Fruit fly (Drosophila melanogaster) whole organism, adult: ENCODE data around the gene Cdk1.

Experiments
- CG11617 ChIP-seq: fragments of 200-800 bp; sonication (Bioruptor generic); optimal IDR thresholded peaks from 2 replicates; lab custom pipeline; 2017; ENCODE audit warnings: mild to moderate bottlenecking, missing biosample characterization, missing genetic modification reagents, missing genetic modification characterization
- CG12768 ChIP-seq: fragments of 200-800 bp; sonication (Bioruptor generic); optimal IDR thresholded peaks from 2 replicates; lab custom pipeline; 2017; ENCODE audit warnings: missing biosample characterization, missing genetic modification characterization, mild to moderate bottlenecking, moderate library complexity, missing genetic modification reagents
- CG14711 ChIP-seq: fragments of 200-800 bp; sonication (Bioruptor generic); optimal IDR thresholded peaks from 2 replicates; lab custom pipeline; 2018; ENCODE audit warnings: missing biosample characterization, mild to moderate bottlenecking, missing genetic modification characterization, moderate library complexity
- CG1620 ChIP-seq: fragments of 200-800 bp; sonication (Bioruptor generic); optimal IDR thresholded peaks from 2 replicates; lab custom pipeline; 2016; ENCODE audit warnings: missing biosample characterization, missing genetic modification characterization
- CG33017 ChIP-seq: fragments of 200-800 bp; sonication (Bioruptor generic); optimal IDR thresholded peaks from 2 replicates; lab custom pipeline; 2018; ENCODE audit warnings: missing biosample characterization, mild to moderate bottlenecking, missing genetic modification characterization, moderate library complexity
- CG5204 ChIP-seq: fragments of 200-800 bp; sonication (Bioruptor generic); optimal IDR thresholded peaks from 2 replicates; lab custom pipeline; 2016; ENCODE audit warnings: missing biosample characterization, missing genetic modification characterization
- CG7045 ChIP-seq: fragments of 200-800 bp; sonication (Bioruptor generic); optimal IDR thresholded peaks from 2 replicates; lab custom pipeline; 2017; ENCODE audit warnings: missing biosample characterization, mild to moderate bottlenecking, missing genetic modification characterization
- CG7101 ChIP-seq: fragments of 200-800 bp; sonication (Bioruptor generic); optimal IDR thresholded peaks from 2 replicates; lab custom pipeline; 2018; ENCODE audit warnings: missing biosample characterization, mild to moderate bottlenecking, missing genetic modification characterization, moderate library complexity
- Clk ChIP-seq: fragments of 200-800 bp; sonication (Bioruptor generic); optimal IDR thresholded peaks from 2 replicates; lab custom pipeline; 2017; ENCODE audit warnings: missing biosample characterization, missing genetic modification characterization
- Crg-1 ChIP-seq: fragments of 200-800 bp; sonication (Bioruptor generic); optimal IDR thresholded peaks from 2 replicates; lab custom pipeline; 2016; ENCODE audit warnings: missing biosample characterization, missing genetic modification characterization
- Hr96 ChIP-seq: fragments of 200-800 bp; sonication (Bioruptor generic); optimal IDR thresholded peaks from 2 replicates; lab custom pipeline; 2016; ENCODE audit warnings: missing biosample characterization, missing genetic modification characterization
- Mnt ChIP-seq: fragments of 200-800 bp; sonication (Bioruptor generic); optimal IDR thresholded peaks from 2 replicates; lab custom pipeline; 2016; ENCODE audit warnings: missing biosample characterization, mild to moderate bottlenecking, missing genetic modification characterization
- bab1 ChIP-seq: fragments of 200-800 bp; sonication (Bioruptor generic); optimal IDR thresholded peaks from 3 replicates; lab custom pipeline; 2019; ENCODE audit warnings: missing biosample characterization, mild to moderate bottlenecking, missing genetic modification characterization, moderate library complexity
- cic ChIP-seq: fragments of 200-800 bp; sonication (Bioruptor generic); optimal IDR thresholded peaks from 2 replicates; lab custom pipeline; 2017; ENCODE audit warnings: missing biosample characterization, mild to moderate bottlenecking, missing genetic modification characterization, moderate library complexity
- cnc ChIP-seq, 2 experiments: fragments of >200 bp; optimal IDR thresholded peaks; 2 replicates each; lab custom pipeline; 2017
- kay ChIP-seq: fragments of 200-800 bp; sonication (Bioruptor generic); peaks from one replicate; lab custom pipeline; 2016; ENCODE audit warnings: missing biosample characterization, missing genetic modification characterization, borderline replicate concordance
- ovo ChIP-seq: fragments of 200-800 bp; sonication (Bioruptor generic); optimal IDR thresholded peaks from 2 replicates; lab custom pipeline; 2016; ENCODE audit warnings: missing biosample characterization, missing genetic modification characterization
- pad ChIP-seq: fragments of 200-800 bp; sonication (Bioruptor generic); optimal IDR thresholded peaks from 3 replicates; lab custom pipeline; 2017; ENCODE audit warnings: missing biosample characterization, missing genetic modification characterization, mild to moderate bottlenecking, moderate library complexity, missing genetic modification reagents
- tj ChIP-seq: fragments of 200-800 bp; sonication (Bioruptor generic); optimal IDR thresholded peaks from 3 replicates; lab custom pipeline; 2017; ENCODE audit warnings: missing biosample characterization, mild to moderate bottlenecking, missing genetic modification characterization, moderate library complexity
- toe ChIP-seq: fragments of 200-800 bp; sonication (Bioruptor generic); optimal IDR thresholded peaks from 2 replicates; lab custom pipeline; 2016; ENCODE audit warnings: missing biosample characterization, missing genetic modification characterization

The Cdk1 gene

dm6 chr2L:10426534-10427048 lies 40.5 kb upstream of the Cdk1 start, which contains the start of the genes SmB and KdelR:
TSS of gene SmB (minus strand) at chr2L:10426627.
TSS of gene KdelR (plus strand) at chr2L:10426887.
- TF ChIP-seq CG5204 (GFP tag; lab: Kevin White, UChicago) (no peak), cic (peak; percentile 26), Clk (GFP tag; lab: Kevin White, UChicago) (no peak), pad (no peak), ovo (no peak), CG33017 (tag; lab: Kevin White, UChicago) (no peak), Crg-1 (GFP tag; lab: Kevin White, UChicago) (peak; percentile 54), bab1 (GFP tag; lab: Kevin White, UChicago) (peak; percentile 34), CG7045 (GFP tag; lab: Kevin White, UChicago) (no peak), kay (no peak), CG1620 (GFP tag; lab: Kevin White, UChicago) (no peak), Mnt (GFP tag; lab: Kevin White, UChicago) (peak; percentile 89), toe (GFP tag; lab: Kevin White, UChicago) (no peak), CG7101 (peak; percentile 63), cnc (optimal IDR thresholded peaks at IDR 0.05; lab: Kevin White, UChicago) (peak in 1 of 2 experiments; percentile 2), CG14711 (tag; lab: Kevin White, UChicago) (peak; percentile 65), CG11617 (GFP tag; lab: Kevin White, UChicago) (peak; percentile 65), tj (peak; percentile 97), CG12768 (no peak), Hr96 (GFP tag; lab: Kevin White, UChicago) (no peak)

- TF ChIP-seq tj (no peak), CG7101 (no peak), Hr96 (GFP tag; lab: Kevin White, UChicago) (no peak), cnc (optimal IDR thresholded peaks at IDR 0.05; lab: Kevin White, UChicago) (no peak), Clk (GFP tag; lab: Kevin White, UChicago) (no peak), bab1 (GFP tag; lab: Kevin White, UChicago) (no peak), toe (GFP tag; lab: Kevin White, UChicago) (no peak), CG5204 (GFP tag; lab: Kevin White, UChicago) (no peak), CG7045 (GFP tag; lab: Kevin White, UChicago) (no peak), cic (no peak), Mnt (GFP tag; lab: Kevin White, UChicago) (no peak), CG11617 (GFP tag; lab: Kevin White, UChicago) (no peak), pad (no peak), CG12768 (no peak), kay (no peak)
Measured at dm6 chr2L:10425599-10425998, 39.5 kb upstream of the Cdk1 start.

- TF ChIP-seq bab1 (GFP tag; lab: Kevin White, UChicago) (peak; percentile 4), CG7101 (no peak), CG7045 (GFP tag; lab: Kevin White, UChicago) (no peak), cnc (optimal IDR thresholded peaks at IDR 0.05; lab: Kevin White, UChicago) (no peak), Clk (GFP tag; lab: Kevin White, UChicago) (no peak), Mnt (GFP tag; lab: Kevin White, UChicago) (no peak), Crg-1 (GFP tag; lab: Kevin White, UChicago) (no peak), kay (peak; percentile 68), CG12768 (no peak), cic (no peak), CG1620 (GFP tag; lab: Kevin White, UChicago) (no peak), CG14711 (tag; lab: Kevin White, UChicago) (no peak), tj (peak; percentile 88), CG33017 (tag; lab: Kevin White, UChicago) (no peak), CG11617 (GFP tag; lab: Kevin White, UChicago) (no peak), ovo (no peak)
Measured at dm6 chr2L:10422643-10423606, 36.9 kb upstream of the Cdk1 start, which contains the start of the genes pie and Wdfy2. TSS of gene pie (minus strand) at chr2L:10422780. TSS of gene Wdfy2 (plus strand) at chr2L:10423291.

dm6 chr2L:10418981-10419380 lies 32.9 kb upstream of the Cdk1 start, which contains the start of gene RfC3:
TSS of gene RfC3 (plus strand) at chr2L:10419190.
- TF ChIP-seq CG14711 (tag; lab: Kevin White, UChicago) = no peak
- no peak for TF ChIP-seq CG1620 (GFP tag; lab: Kevin White, UChicago)
- no peak for TF ChIP-seq Clk (GFP tag; lab: Kevin White, UChicago)
- no peak for TF ChIP-seq CG33017 (tag; lab: Kevin White, UChicago)
- TF ChIP-seq CG12768 = no peak
- TF ChIP-seq Mnt (GFP tag; lab: Kevin White, UChicago) = peak; percentile 16
- TF ChIP-seq CG7101 = no peak
- TF ChIP-seq Hr96 (GFP tag; lab: Kevin White, UChicago) = no peak
- TF ChIP-seq CG7045 (GFP tag; lab: Kevin White, UChicago) = no peak
- TF ChIP-seq cnc (optimal IDR thresholded peaks at IDR 0.05; lab: Kevin White, UChicago) = no peak
- TF ChIP-seq kay = peak; percentile 94
- no peak for TF ChIP-seq cic

- TF ChIP-seq cic (no peak), tj (peak; percentile 39), CG7101 (peak; percentile 60), CG5204 (GFP tag; lab: Kevin White, UChicago) (no peak), CG1620 (GFP tag; lab: Kevin White, UChicago) (peak; percentile 46), bab1 (GFP tag; lab: Kevin White, UChicago) (no peak), kay (no peak), CG33017 (tag; lab: Kevin White, UChicago) (peak; percentile 41), Clk (GFP tag; lab: Kevin White, UChicago) (peak; percentile 31), CG12768 (peak; percentile 61), toe (GFP tag; lab: Kevin White, UChicago) (no peak), ovo (no peak), CG11617 (GFP tag; lab: Kevin White, UChicago) (peak; percentile 78), Mnt (GFP tag; lab: Kevin White, UChicago) (peak; percentile 33), cnc (optimal IDR thresholded peaks at IDR 0.05; lab: Kevin White, UChicago) (peak in 1 of 2 experiments; percentile 37), CG7045 (GFP tag; lab: Kevin White, UChicago) (peak; percentile 64), Crg-1 (GFP tag; lab: Kevin White, UChicago) (no peak), pad (peak; percentile 52), CG14711 (tag; lab: Kevin White, UChicago) (peak; percentile 47), Hr96 (GFP tag; lab: Kevin White, UChicago) (no peak)
Measured at dm6 chr2L:10413251-10414127, 27.4 kb upstream of the Cdk1 start, which contains the start of the genes CG5355 and Klp31E. TSS of gene CG5355 (minus strand) at chr2L:10413463. TSS of gene Klp31E (plus strand) at chr2L:10414017.
